Fruit fly (Drosophila melanogaster): Measurements from ENCODE around the gene pdgy.
A peak's percentile ranks its signal among the peaks of the same experiment; 100 is the strongest.

pdgy gene

DNA sequence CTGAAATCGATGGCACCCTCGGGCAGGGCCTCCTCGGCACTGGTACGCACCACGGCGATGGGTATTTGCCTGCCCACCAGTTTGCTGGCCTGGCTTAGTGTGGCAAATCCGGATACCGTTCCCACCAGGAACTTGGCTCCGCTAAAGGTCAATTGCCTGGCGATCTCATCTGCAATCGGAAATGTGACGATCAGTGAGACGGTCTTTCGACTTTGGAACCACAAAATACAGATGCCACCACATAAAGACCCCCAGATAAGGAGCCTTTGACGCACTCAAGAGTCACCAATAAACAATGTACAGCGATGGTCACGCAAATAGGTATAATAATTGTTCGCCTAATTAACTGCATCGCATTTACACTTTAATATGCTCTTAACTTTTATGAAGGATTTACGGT is 17.1 kb downstream of the pdgy start:
- TF ChIP-seq fd59A (GFP tag; optimal IDR thresholded peaks at IDR 0.05) (no peak), CG8319 (GFP tag; optimal IDR thresholded peaks at IDR 0.05) (no peak), fd85E (GFP tag; optimal IDR thresholded peaks at IDR 0.05) (no peak), CG11902 (GFP tag; optimal IDR thresholded peaks at IDR 0.05) (no peak), CG6163 (GFP tag; IDR thresholded peaks at IDR 0.05) (no peak), CG3032 (tag; optimal IDR thresholded peaks at IDR 0.05) (no peak), svp (GFP tag) (peak; percentile 93), CG16779 (tag; optimal IDR thresholded peaks at IDR 0.05) (no peak), eg (GFP tag; IDR thresholded peaks at IDR 0.05) (no peak), Lpt (GFP tag; optimal IDR thresholded peaks at IDR 0.05) (no peak), CG6808 (GFP tag; optimal IDR thresholded peaks at IDR 0.05) (peak; percentile 3), Met (GFP tag; optimal IDR thresholded peaks at IDR 0.05) (no peak), vri (GFP tag; optimal IDR thresholded peaks at IDR 0.05) (peak; percentile 18), spab (GFP tag; optimal IDR thresholded peaks at IDR 0.05) (no peak), Eip75B (GFP tag; optimal IDR thresholded peaks at IDR 0.05) (no peak), CG15336 (GFP tag; IDR thresholded peaks at IDR 0.05) (no peak), dac (GFP tag; optimal IDR thresholded peaks at IDR 0.05) (no peak), Blimp-1 (GFP tag; optimal IDR thresholded peaks at IDR 0.05) (no peak), CG6792 (GFP tag; optimal IDR thresholded peaks at IDR 0.05) (no peak), salr (GFP tag; optimal IDR thresholded peaks at IDR 0.05) (no peak), CG34406 (GFP tag; optimal IDR thresholded peaks at IDR 0.05) (no peak), Hr38 (GFP tag; optimal IDR thresholded peaks at IDR 0.05) (no peak), lz (GFP tag; optimal IDR thresholded peaks at IDR 0.05) (no peak), achi (GFP tag; optimal IDR thresholded peaks at IDR 0.05) (no peak), Gug (GFP tag; IDR thresholded peaks at IDR 0.05) (no peak), topi (GFP tag; optimal IDR thresholded peaks at IDR 0.05) (no peak), acj6 (GFP tag; optimal IDR thresholded peaks at IDR 0.05) (no peak), cyc (GFP tag; optimal IDR thresholded peaks at IDR 0.05) (no peak), Sox102F (GFP tag; optimal IDR thresholded peaks at IDR 0.05) (no peak), Ets21C (GFP tag; optimal IDR thresholded peaks at IDR 0.05) (no peak), OdsH (GFP tag; optimal IDR thresholded peaks at IDR 0.05) (no peak), Sox14 (GFP tag; optimal IDR thresholded peaks at IDR 0.05) (no peak), CG9139 (GFP tag; optimal IDR thresholded peaks at IDR 0.05) (peak; percentile 1), CG11762 (GFP tag; optimal IDR thresholded peaks at IDR 0.05; ENCODE audit: insufficient read depth) (no peak), CG4318 (GFP tag; optimal IDR thresholded peaks at IDR 0.05) (no peak), Ets96B (tag; optimal IDR thresholded peaks at IDR 0.05) (no peak), CG3919 (GFP tag; optimal IDR thresholded peaks at IDR 0.05) (no peak), CG10631 (GFP tag; optimal IDR thresholded peaks at IDR 0.05) (no peak), esn (GFP tag; optimal IDR thresholded peaks at IDR 0.05) (no peak), CG6276 (GFP tag; optimal IDR thresholded peaks at IDR 0.05) (no peak), CG6854 (GFP tag; optimal IDR thresholded peaks at IDR 0.05) (peak; percentile 1), Smox (GFP tag; optimal IDR thresholded peaks at IDR 0.05) (no peak), CG31627 (GFP tag; optimal IDR thresholded peaks at IDR 0.05) (no peak), pdm3 (GFP tag; optimal IDR thresholded peaks at IDR 0.05) (no peak), Hr39 (GFP tag; optimal IDR thresholded peaks at IDR 0.05) (no peak), dsx (GFP tag; optimal IDR thresholded peaks at IDR 0.05; ENCODE audit: poor library complexity, severe bottlenecking) (no peak), fkh (GFP tag; optimal IDR thresholded peaks at IDR 0.05) (no peak), ss (GFP tag; optimal IDR thresholded peaks at IDR 0.05) (peak; percentile 15 to 48), CG10669 (GFP tag; optimal IDR thresholded peaks at IDR 0.05) (no peak)
